Worm (Caenorhabditis elegans): ENCODE data around the gene sart-3.
A peak's percentile ranks its signal among the peaks of the same experiment; 100 is the strongest.

sart-3 gene

ce11 chrIV:11344288-11344687, 11.5 kb upstream of the sart-3 start:
- no peak for TF ChIP-seq irx-1 (tag; optimal IDR thresholded peaks at IDR 0.05)
- TF ChIP-seq alr-1 (tag; optimal IDR thresholded peaks at IDR 0.05; ENCODE audit: borderline replicate concordance), result peak; percentile 94

ce11 chrIV:11340735-11341443, 8.1 kb upstream of the sart-3 start:
- TF ChIP-seq C16A3.4 (tag; optimal IDR thresholded peaks at IDR 0.05) (no peak), mab-9 (GFP tag; IDR thresholded peaks at IDR 0.05) (no peak), lin-35 (GFP tag; optimal IDR thresholded peaks at IDR 0.05) (no peak), snpc-4 (tag; optimal IDR thresholded peaks at IDR 0.05) (no peak), elt-3 (tag; optimal IDR thresholded peaks at IDR 0.05) (no peak), hlh-4 (tag; optimal IDR thresholded peaks at IDR 0.05) (no peak), pqm-1 (tag; optimal IDR thresholded peaks at IDR 0.05) (no peak), fos-1 (tag; optimal IDR thresholded peaks at IDR 0.05) (no peak), ztf-4 (tag; optimal IDR thresholded peaks at IDR 0.05) (no peak), grh-1 (GFP tag; IDR thresholded peaks at IDR 0.05) (no peak), isw-1 (GFP tag; IDR thresholded peaks at IDR 0.05) (no peak), sox-4 (tag; optimal IDR thresholded peaks at IDR 0.05) (no peak), irx-1 (tag; optimal IDR thresholded peaks at IDR 0.05) (no peak), ceh-63 (GFP tag; optimal IDR thresholded peaks at IDR 0.05) (no peak), lir-3 (tag; optimal IDR thresholded peaks at IDR 0.05; ENCODE audit: poor library complexity) (no peak)

- no peak for TF ChIP-seq lin-35 (GFP tag; optimal IDR thresholded peaks at IDR 0.05)
- TF ChIP-seq egl-13 (tag; optimal IDR thresholded peaks at IDR 0.05), result no peak
- no peak for TF ChIP-seq fkh-4 (tag; optimal IDR thresholded peaks at IDR 0.05; ENCODE audit: borderline replicate concordance)
- no peak for TF ChIP-seq mef-2 (tag; optimal IDR thresholded peaks at IDR 0.05)
- TF ChIP-seq pax-3 (tag; optimal IDR thresholded peaks at IDR 0.05), result no peak
- TF ChIP-seq isw-1 (GFP tag; IDR thresholded peaks at IDR 0.05), result no peak
- no peak for TF ChIP-seq ets-5 (GFP tag; IDR thresholded peaks at IDR 0.05)
Observed at ce11 chrIV:11337021-11337420, 4.3 kb upstream of the sart-3 start, which contains the start of gene F54E12.2. Gene F54E12.2, minus strand, starts transcription at chrIV:11337184.

- no peak for TF ChIP-seq ama-1 (optimal IDR thresholded peaks at IDR 0.05)
- TF ChIP-seq lin-39 (tag; optimal IDR thresholded peaks at IDR 0.05), result no peak
- no peak for TF ChIP-seq ceh-8 (GFP tag; optimal IDR thresholded peaks at IDR 0.05)
- TF ChIP-seq efl-3 (GFP tag; optimal IDR thresholded peaks at IDR 0.05), result no peak
- TF ChIP-seq nhr-85 (tag), result no peak
- TF ChIP-seq aly-2 (tag; optimal IDR thresholded peaks at IDR 0.05), result no peak
- no peak for TF ChIP-seq nhr-20 (tag; optimal IDR thresholded peaks at IDR 0.05)
- no peak for TF ChIP-seq mef-2 (tag; optimal IDR thresholded peaks at IDR 0.05)
- TF ChIP-seq blmp-1 (tag; optimal IDR thresholded peaks at IDR 0.05), result no peak
- no peak for TF ChIP-seq swsn-7 (tag; optimal IDR thresholded peaks at IDR 0.05)
- TF ChIP-seq Y116A8C.19 (tag; optimal IDR thresholded peaks at IDR 0.05; ENCODE audit: borderline replicate concordance), result no peak
- TF ChIP-seq C34B4.2 (tag; optimal IDR thresholded peaks at IDR 0.05), result no peak
- no peak for TF ChIP-seq vab-15 (tag; optimal IDR thresholded peaks at IDR 0.05)
- no peak for TF ChIP-seq fkh-8 (tag; optimal IDR thresholded peaks at IDR 0.05)
- no peak for TF ChIP-seq C16A3.4 (tag; optimal IDR thresholded peaks at IDR 0.05)
- TF ChIP-seq hlh-4 (tag; optimal IDR thresholded peaks at IDR 0.05), result no peak
- no peak for TF ChIP-seq unc-98 (GFP tag; IDR thresholded peaks at IDR 0.05)
- TF ChIP-seq mab-9 (GFP tag; IDR thresholded peaks at IDR 0.05), result no peak
Observed at ce11 chrIV:11336180-11336579, 3.4 kb upstream of the sart-3 start.

ce11 chrIV:11329269-11329668, 3.5 kb downstream of the sart-3 start, which contains the start of gene leo-1:
Gene leo-1, minus strand, starts transcription at chrIV:11329369.
- no peak for TF ChIP-seq tlp-1 (tag; optimal IDR thresholded peaks at IDR 0.05)
- no peak for TF ChIP-seq nhr-76 (tag; optimal IDR thresholded peaks at IDR 0.05)
- no peak for TF ChIP-seq mef-2 (tag; optimal IDR thresholded peaks at IDR 0.05)
- TF ChIP-seq ceh-88 (GFP tag; IDR thresholded peaks at IDR 0.05), result no peak
- TF ChIP-seq pqm-1 (tag; optimal IDR thresholded peaks at IDR 0.05), result no peak
- TF ChIP-seq lin-39 (tag; optimal IDR thresholded peaks at IDR 0.05), result no peak
- no peak for TF ChIP-seq zag-1 (tag; optimal IDR thresholded peaks at IDR 0.05)
- no peak for TF ChIP-seq mep-1 (tag; optimal IDR thresholded peaks at IDR 0.05)
- no peak for TF ChIP-seq ets-5 (GFP tag; IDR thresholded peaks at IDR 0.05)
- TF ChIP-seq nhr-47 (tag; optimal IDR thresholded peaks at IDR 0.05), result no peak
- no peak for TF ChIP-seq efl-1 (optimal IDR thresholded peaks at IDR 0.05)
- no peak for TF ChIP-seq efl-1 (GFP tag; optimal IDR thresholded peaks at IDR 0.05 in 1 of 2)
- no peak for TF ChIP-seq zip-4 (GFP tag; optimal IDR thresholded peaks at IDR 0.05)
- TF ChIP-seq lin-35 (GFP tag; optimal IDR thresholded peaks at IDR 0.05), result no peak

Data from whole organism, L1 larva.